Fruit fly (Drosophila melanogaster): ENCODE measurements around the gene eIF2D.

The eIF2D gene

dm6 chr3R:29124128-29124527 is 27.5 kb downstream of the eIF2D start (continued):
- peak; percentile 81 for TF ChIP-seq CG11902 (GFP tag; optimal IDR thresholded peaks at IDR 0.05)
- TF ChIP-seq Hr39 (GFP tag; optimal IDR thresholded peaks at IDR 0.05), result peak; percentile 93
- TF ChIP-seq CG8119 (GFP tag; IDR thresholded peaks at IDR 0.05), result peak; percentile 69
- peak; percentile 63 for TF ChIP-seq fd59A (GFP tag; optimal IDR thresholded peaks at IDR 0.05)
- TF ChIP-seq Eip93F (GFP tag; optimal IDR thresholded peaks at IDR 0.05), result peak; percentile 26
- peak; percentile 14 for TF ChIP-seq fd85E (GFP tag; optimal IDR thresholded peaks at IDR 0.05)
- TF ChIP-seq CG10669 (GFP tag; optimal IDR thresholded peaks at IDR 0.05), result peak; percentile 63
- peak; percentile 13 for TF ChIP-seq Blimp-1 (GFP tag; optimal IDR thresholded peaks at IDR 0.05)
- peak; percentile 90 for TF ChIP-seq CG6792 (GFP tag; optimal IDR thresholded peaks at IDR 0.05)
- peak; percentile 76 for TF ChIP-seq CG34406 (GFP tag; optimal IDR thresholded peaks at IDR 0.05)
- TF ChIP-seq pdm3 (GFP tag; optimal IDR thresholded peaks at IDR 0.05), result no peak
- peak; percentile 80 for TF ChIP-seq OdsH (GFP tag; optimal IDR thresholded peaks at IDR 0.05)
- peak; percentile 89 for TF ChIP-seq cyc (GFP tag; optimal IDR thresholded peaks at IDR 0.05)
- TF ChIP-seq CG6808 (GFP tag; optimal IDR thresholded peaks at IDR 0.05), result peak; percentile 58
- TF ChIP-seq CG6854 (GFP tag; optimal IDR thresholded peaks at IDR 0.05), result no peak
- no peak for TF ChIP-seq CG4318 (GFP tag; optimal IDR thresholded peaks at IDR 0.05)
- TF ChIP-seq CG8632 (GFP tag; optimal IDR thresholded peaks at IDR 0.05), result peak; percentile 82
- TF ChIP-seq Hr4 (GFP tag; optimal IDR thresholded peaks at IDR 0.05), result no peak
- peak; percentile 86 for TF ChIP-seq Sox102F (GFP tag; optimal IDR thresholded peaks at IDR 0.05)
- TF ChIP-seq CG15336 (GFP tag; IDR thresholded peaks at IDR 0.05), result peak; percentile 62
- TF ChIP-seq acj6 (GFP tag; optimal IDR thresholded peaks at IDR 0.05), result peak; percentile 81
- TF ChIP-seq Eip78C (GFP tag), result peak; percentile 90

DNA sequence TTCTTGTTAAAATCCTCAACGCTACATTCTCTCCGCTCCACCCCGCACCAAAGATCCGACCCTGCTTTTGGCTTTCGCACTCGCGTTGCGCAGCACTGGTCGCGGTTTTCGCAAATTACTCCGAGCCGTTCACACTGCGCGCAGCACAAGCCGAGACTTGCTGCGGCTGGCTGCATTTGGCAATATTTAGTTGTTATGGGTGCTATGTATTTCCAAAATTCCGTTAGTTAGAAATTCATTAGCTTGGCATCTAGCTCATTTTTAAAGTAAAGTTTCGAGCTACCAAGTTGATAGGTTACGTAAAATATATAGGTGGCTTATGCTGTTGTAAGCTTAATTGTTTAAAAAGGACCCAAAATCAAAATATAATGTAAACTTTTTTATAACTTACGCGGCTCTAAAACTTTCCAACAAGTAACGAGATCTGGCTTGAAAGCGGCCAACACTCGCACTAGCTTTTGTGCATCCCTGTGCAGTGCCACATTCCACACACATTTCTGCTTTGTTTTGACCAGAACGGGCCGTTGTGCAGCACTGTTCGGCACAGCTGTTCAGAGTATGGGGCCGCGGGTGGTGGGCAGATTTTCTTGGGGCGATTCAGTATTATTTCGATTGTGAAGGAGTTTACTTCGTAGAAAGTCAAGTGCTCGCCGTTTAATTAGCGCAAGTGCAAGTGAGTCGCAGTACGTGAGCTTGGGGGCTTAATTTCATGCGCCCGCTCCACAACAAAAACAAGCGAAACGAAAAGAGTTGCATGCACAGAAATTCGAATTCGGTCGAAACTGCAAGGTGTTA is 28.6 kb downstream of the eIF2D start, which contains the start of the genes yem and Ctl2:
yem (minus strand) TSS at position 63 of the 795 bp plus-strand sequence.
Ctl2 (plus strand) TSS at position 554 of the 795 bp plus-strand sequence.
- no peak for TF ChIP-seq Hr4 (GFP tag; optimal IDR thresholded peaks at IDR 0.05)
- peak; percentile 85 for TF ChIP-seq lz (GFP tag; optimal IDR thresholded peaks at IDR 0.05)
- TF ChIP-seq acj6 (GFP tag; optimal IDR thresholded peaks at IDR 0.05), result peak; percentile 53
- TF ChIP-seq fd85E (GFP tag; optimal IDR thresholded peaks at IDR 0.05), result no peak
- no peak for TF ChIP-seq Lpt (GFP tag; optimal IDR thresholded peaks at IDR 0.05)
- TF ChIP-seq CG6276 (GFP tag; optimal IDR thresholded peaks at IDR 0.05), result no peak
- peak; percentile 49 for TF ChIP-seq CG8319 (GFP tag; optimal IDR thresholded peaks at IDR 0.05)
- TF ChIP-seq esn (GFP tag; optimal IDR thresholded peaks at IDR 0.05), result peak; percentile 86
- TF ChIP-seq CG4318 (GFP tag; optimal IDR thresholded peaks at IDR 0.05), result no peak
- TF ChIP-seq eg (GFP tag; IDR thresholded peaks at IDR 0.05), result peak; percentile 39; the same call in 2 of the 3 replicates
- TF ChIP-seq salr (GFP tag; optimal IDR thresholded peaks at IDR 0.05), result peak in 1 of 2 experiments; percentile 40
- no peak for TF ChIP-seq Sox102F (GFP tag; optimal IDR thresholded peaks at IDR 0.05)
- no peak for TF ChIP-seq CG11762 (GFP tag; optimal IDR thresholded peaks at IDR 0.05; ENCODE audit: insufficient read depth)
- peak; percentile 74 for TF ChIP-seq vri (GFP tag; optimal IDR thresholded peaks at IDR 0.05)
- TF ChIP-seq CG9139 (GFP tag; optimal IDR thresholded peaks at IDR 0.05), result no peak
- TF ChIP-seq Ets21C (GFP tag; optimal IDR thresholded peaks at IDR 0.05), result peak; percentile 79
- TF ChIP-seq Gug (GFP tag; IDR thresholded peaks at IDR 0.05), result no peak
- peak; percentile 25 for TF ChIP-seq Ets96B (tag; optimal IDR thresholded peaks at IDR 0.05)
- no peak; the same call in none of the 2 replicates for TF ChIP-seq CG11294 (GFP tag; IDR thresholded peaks at IDR 0.05)
- no peak for TF ChIP-seq spab (GFP tag; optimal IDR thresholded peaks at IDR 0.05)
- no peak for TF ChIP-seq OdsH (GFP tag; optimal IDR thresholded peaks at IDR 0.05)
- TF ChIP-seq CG16779 (tag; optimal IDR thresholded peaks at IDR 0.05), result peak; percentile 26
- no peak for TF ChIP-seq dac (GFP tag; optimal IDR thresholded peaks at IDR 0.05)
- peak; percentile 29 for TF ChIP-seq Eip93F (GFP tag; optimal IDR thresholded peaks at IDR 0.05)
- no peak for TF ChIP-seq Blimp-1 (GFP tag; optimal IDR thresholded peaks at IDR 0.05)
- TF ChIP-seq CG3919 (GFP tag; optimal IDR thresholded peaks at IDR 0.05), result peak; percentile 62
- peak; percentile 74 for TF ChIP-seq cyc (GFP tag; optimal IDR thresholded peaks at IDR 0.05)
- peak; percentile 56 for TF ChIP-seq CG3032 (tag; optimal IDR thresholded peaks at IDR 0.05)
- no peak for TF ChIP-seq net (GFP tag; optimal IDR thresholded peaks at IDR 0.05)
- TF ChIP-seq CG8632 (GFP tag; optimal IDR thresholded peaks at IDR 0.05), result peak; percentile 21
- TF ChIP-seq pdm3 (GFP tag; optimal IDR thresholded peaks at IDR 0.05), result peak; percentile 75
- TF ChIP-seq topi (GFP tag; optimal IDR thresholded peaks at IDR 0.05), result peak; percentile 75
- TF ChIP-seq CG15336 (GFP tag; IDR thresholded peaks at IDR 0.05), result peak; percentile 30; the same call in 1 of the 2 replicates
- peak; percentile 79 for TF ChIP-seq Eip75B (GFP tag; optimal IDR thresholded peaks at IDR 0.05)
- no peak for TF ChIP-seq Smox (GFP tag; optimal IDR thresholded peaks at IDR 0.05)
- TF ChIP-seq Met (GFP tag; optimal IDR thresholded peaks at IDR 0.05), result no peak
- TF ChIP-seq CG11902 (GFP tag; optimal IDR thresholded peaks at IDR 0.05), result peak; percentile 50
